Worm (Caenorhabditis elegans) whole organism, young adult: ENCODE measurements around the gene srd-49.

ENCODE experiments used
- B0035.1 ChIP-seq: sonication (generic microtip); optimal IDR thresholded peaks from 2 replicates; lab custom pipeline; 2016; ENCODE audit warnings: missing genetic modification characterization, mild to moderate bottlenecking, missing compliant biosample characterization, missing genotype, missing genetic modification reagents
- B0261.1 ChIP-seq: sonication (generic microtip); optimal IDR thresholded peaks from 2 replicates; lab custom pipeline; 2016; ENCODE audit warnings: mild to moderate bottlenecking, missing genetic modification characterization, moderate library complexity, missing compliant biosample characterization
- B0336.3 ChIP-seq: fragments of 200-800 bp; sonication (Bioruptor generic); IDR thresholded peaks from 2 replicates; pipeline ENCODE4 v1.3.6; 2022; ENCODE audit warnings: missing genetic modification characterization, missing compliant biosample characterization
- D2030.7 ChIP-seq: fragments of 200-800 bp; sonication (Bioruptor generic); IDR thresholded peaks from 2 replicates; pipeline ENCODE4 v1.3.6; 2022; ENCODE audit warnings: missing genetic modification reagents, missing genetic modification characterization, missing compliant biosample characterization
- F39B2.1 ChIP-seq: fragments of 200-800 bp; sonication (Bioruptor generic); IDR thresholded peaks from 2 replicates; pipeline ENCODE4 v1.3.6; 2022; ENCODE audit warnings: missing genetic modification reagents, missing genetic modification characterization, missing compliant biosample characterization
- F52B5.7 ChIP-seq: sonication (generic microtip); optimal IDR thresholded peaks from 2 replicates; lab custom pipeline; 2016; ENCODE audit warnings: mild to moderate bottlenecking, missing genetic modification characterization, missing compliant biosample characterization
- T26A5.8 ChIP-seq: sonication (generic microtip); optimal IDR thresholded peaks from 2 replicates; lab custom pipeline; 2016; ENCODE audit warnings: missing genetic modification characterization, missing compliant biosample characterization
- Y53G8AR.9 ChIP-seq: fragments of 200-800 bp; sonication (Bioruptor generic); conservative IDR thresholded peaks from 2 replicates; pipeline ENCODE4 v1.3.6; 2022; ENCODE audit warnings: missing genetic modification reagents, missing genetic modification characterization, missing compliant biosample characterization
- Y67H2A.10 ChIP-seq: fragments of 200-800 bp; sonication (Bioruptor generic); conservative IDR thresholded peaks from 2 replicates; pipeline ENCODE4 v1.3.6; 2022; ENCODE audit warnings: missing genetic modification reagents, missing genetic modification characterization, missing compliant biosample characterization
- Y79H2A.3 ChIP-seq: fragments of 200-800 bp; sonication (Bioruptor generic); conservative IDR thresholded peaks from 2 replicates; pipeline ENCODE4 v1.3.6; 2022; ENCODE audit warnings: missing genetic modification reagents, missing genetic modification characterization, missing compliant biosample characterization
- ZK185.1 ChIP-seq: sonication (generic microtip); optimal IDR thresholded peaks from 2 replicates; lab custom pipeline; 2016; ENCODE audit warnings: mild to moderate bottlenecking, missing genetic modification characterization, missing compliant biosample characterization; ENCODE audit not compliant: poor library complexity, severe bottlenecking
- aptf-2 ChIP-seq: fragments of 200-800 bp; sonication (Bioruptor generic); conservative IDR thresholded peaks from 2 replicates; pipeline ENCODE4 v1.3.6; 2022; ENCODE audit warnings: missing genetic modification reagents, missing genetic modification characterization, missing compliant biosample characterization
- bed-1 ChIP-seq: fragments of 200-800 bp; sonication (Bioruptor generic); IDR thresholded peaks from 2 replicates; pipeline ENCODE4 v1.3.6; 2022; ENCODE audit warnings: missing genetic modification reagents, missing genetic modification characterization, missing compliant biosample characterization
- bed-2 ChIP-seq: fragments of 200-800 bp; sonication (Bioruptor generic); IDR thresholded peaks from 2 replicates; pipeline ENCODE4 v1.3.6; 2022; ENCODE audit warnings: missing genetic modification reagents, missing genetic modification characterization, missing compliant biosample characterization
- ccch-3 ChIP-seq: fragments of 200-800 bp; sonication (Bioruptor generic); optimal IDR thresholded peaks from 2 replicates; lab custom pipeline; 2018; ENCODE audit warnings: mild to moderate bottlenecking, missing genetic modification characterization, missing compliant biosample characterization
- cebp-1 ChIP-seq, 2 experiments: fragments of 200-800 bp in 1 of 2; sonication (Bioruptor generic) in 1 of 2; sonication (generic microtip) in 1 of 2; IDR thresholded peaks in 1 of 2; optimal IDR thresholded peaks in 1 of 2; 2 replicates each; pipeline versions ENCODE4 v1.3.6 to Lab custom; 2017 to 2022; ENCODE audit warnings: missing compliant biosample characterization in 2 of 2, missing genetic modification characterization in 2 of 2, mild to moderate bottlenecking in 1 of 2, missing genetic modification reagents in 1 of 2, moderate library complexity in 1 of 2
- ceh-58 ChIP-seq: fragments of 200-800 bp; sonication (Bioruptor generic); IDR thresholded peaks from 2 replicates; pipeline ENCODE4 v1.3.6; 2022; ENCODE audit warnings: missing genetic modification characterization, missing compliant biosample characterization
- ceh-79 ChIP-seq: sonication (generic microtip); optimal IDR thresholded peaks from 2 replicates; lab custom pipeline; 2017; ENCODE audit warnings: mild to moderate bottlenecking, missing genetic modification characterization, missing compliant biosample characterization
- egl-18 ChIP-seq: fragments of 200-800 bp; sonication (Bioruptor generic); IDR thresholded peaks from 2 replicates; pipeline ENCODE4 v1.3.6; 2022; ENCODE audit warnings: missing genetic modification reagents, missing genetic modification characterization, missing compliant biosample characterization
- ets-4 ChIP-seq: fragments of 200-800 bp; sonication (Bioruptor generic); optimal IDR thresholded peaks from 2 replicates; lab custom pipeline; 2018; ENCODE audit warnings: mild to moderate bottlenecking, missing genetic modification characterization, missing compliant biosample characterization
- hlh-12 ChIP-seq: sonication (generic microtip); optimal IDR thresholded peaks from 2 replicates; lab custom pipeline; 2016; ENCODE audit warnings: missing genetic modification characterization, missing compliant biosample characterization
- hlh-26 ChIP-seq: fragments of 200-800 bp; sonication (Bioruptor generic); conservative IDR thresholded peaks from 2 replicates; pipeline ENCODE4 v1.3.6; 2022; ENCODE audit warnings: missing genetic modification reagents, missing genetic modification characterization, missing compliant biosample characterization
- hmg-1.2 ChIP-seq: fragments of 200-800 bp; sonication (Bioruptor generic); IDR thresholded peaks from 2 replicates; pipeline ENCODE4 v1.3.6; 2022; ENCODE audit warnings: missing genetic modification reagents, missing genetic modification characterization, missing compliant biosample characterization
- let-607 ChIP-seq, 2 experiments: fragments of 200-800 bp in 1 of 2; sonication (Bioruptor generic) in 1 of 2; sonication (generic microtip) in 1 of 2; optimal IDR thresholded peaks; 2 replicates each; lab custom pipeline; 2016 to 2018; ENCODE audit warnings: mild to moderate bottlenecking in 2 of 2, missing compliant biosample characterization in 2 of 2, missing genetic modification characterization in 2 of 2, moderate library complexity in 2 of 2, missing genotype in 1 of 2
- lin-40 ChIP-seq: sonication (generic microtip); optimal IDR thresholded peaks from 2 replicates; lab custom pipeline; 2016; ENCODE audit warnings: missing genetic modification characterization, mild to moderate bottlenecking, missing compliant biosample characterization, missing genotype, missing genetic modification reagents
- lin-54 ChIP-seq: fragments of 200-800 bp; sonication (Bioruptor generic); optimal IDR thresholded peaks from 2 replicates; lab custom pipeline; 2018; ENCODE audit warnings: mild to moderate bottlenecking, missing genetic modification characterization, missing compliant biosample characterization
- madf-3 ChIP-seq: fragments of 200-800 bp; sonication (Bioruptor generic); IDR thresholded peaks from 2 replicates; pipeline ENCODE4 v1.3.6; 2022; ENCODE audit warnings: missing genetic modification reagents, missing genetic modification characterization, missing compliant biosample characterization
- madf-6 ChIP-seq: fragments of 200-800 bp; sonication (Bioruptor generic); IDR thresholded peaks from 2 replicates; pipeline ENCODE4 v1.3.6; 2022; ENCODE audit warnings: missing genetic modification reagents, missing genetic modification characterization, missing compliant biosample characterization
- mcd-1 ChIP-seq: fragments of 200-800 bp; sonication (Bioruptor generic); IDR thresholded peaks from 2 replicates; pipeline ENCODE4 v1.3.6; 2022; ENCODE audit warnings: missing genetic modification reagents, missing genetic modification characterization, missing compliant biosample characterization
- nhr-179 ChIP-seq: sonication (generic microtip); optimal IDR thresholded peaks from 2 replicates; lab custom pipeline; 2016; ENCODE audit warnings: mild to moderate bottlenecking, missing genetic modification characterization, missing compliant biosample characterization
- nhr-80 ChIP-seq: sonication (generic microtip); optimal IDR thresholded peaks from 2 replicates; lab custom pipeline; 2016; ENCODE audit warnings: missing genetic modification characterization, missing compliant biosample characterization
- rcor-1 ChIP-seq: fragments of 200-800 bp; sonication (Bioruptor generic); IDR thresholded peaks from 2 replicates; pipeline ENCODE4 v1.3.6; 2022; ENCODE audit warnings: missing genetic modification reagents, missing genetic modification characterization, missing compliant biosample characterization
- rec-8 ChIP-seq, 2 experiments: sonication (generic microtip); optimal IDR thresholded peaks; 2 replicates each; lab custom pipeline; 2016; ENCODE audit warnings: mild to moderate bottlenecking in 2 of 2, missing genetic modification characterization in 2 of 2, missing genetic modification reagents in 2 of 2, missing genotype in 2 of 2, missing biosample characterization in 1 of 2, missing compliant biosample characterization in 1 of 2, moderate library complexity in 1 of 2
- repo-1 ChIP-seq: sonication (generic microtip); optimal IDR thresholded peaks from 2 replicates; lab custom pipeline; 2017; ENCODE audit warnings: mild to moderate bottlenecking, missing genetic modification characterization, missing compliant biosample characterization
- rpc-1 ChIP-seq, 2 experiments: fragments of 150-350 bp in 1 of 2; sonication (generic microtip) in 1 of 2; optimal IDR thresholded peaks; 2 replicates each; lab custom pipeline; 2014 to 2018; ENCODE audit warnings: missing biosample characterization in 1 of 2, missing genetic modification characterization in 1 of 2, missing genetic modification reagents in 1 of 2, missing genotype in 1 of 2
- sdz-38 ChIP-seq: sonication (generic microtip); optimal IDR thresholded peaks from 2 replicates; lab custom pipeline; 2016; ENCODE audit warnings: missing genotype, missing genetic modification characterization, missing compliant biosample characterization
- snpc-4 ChIP-seq, 5 experiments: fragments of 150-350 bp in 1 of 5; sonication (generic microtip) in 4 of 5; optimal IDR thresholded peaks; 2 replicates each; lab custom pipeline; 2014 to 2018; ENCODE audit warnings: missing genetic modification characterization in 5 of 5, missing biosample characterization in 3 of 5, antibody characterized with exemption in 2 of 5, mild to moderate bottlenecking in 2 of 5, missing compliant biosample characterization in 2 of 5, missing genotype in 2 of 5, moderate library complexity in 2 of 5, missing genetic modification reagents in 1 of 5
- somi-1 ChIP-seq: fragments of 200-800 bp; sonication (Bioruptor generic); optimal IDR thresholded peaks from 2 replicates; lab custom pipeline; 2018; ENCODE audit warnings: mild to moderate bottlenecking, missing genetic modification characterization, missing compliant biosample characterization
- sptf-2 ChIP-seq: fragments of 200-800 bp; sonication (Bioruptor generic); optimal IDR thresholded peaks from 2 replicates; lab custom pipeline; 2018; ENCODE audit warnings: mild to moderate bottlenecking, missing genetic modification characterization, missing compliant biosample characterization
- tbx-9 ChIP-seq: sonication (generic microtip); optimal IDR thresholded peaks from 2 replicates; lab custom pipeline; 2016; ENCODE audit warnings: borderline replicate concordance, missing genetic modification characterization, inconsistent platforms, missing compliant biosample characterization
- xnd-1 ChIP-seq: sonication (generic microtip); optimal IDR thresholded peaks from 2 replicates; lab custom pipeline; 2016; ENCODE audit warnings: missing genotype, missing genetic modification reagents, missing genetic modification characterization, missing compliant biosample characterization
- ztf-25 ChIP-seq: fragments of 200-800 bp; sonication (Bioruptor generic); IDR thresholded peaks from 2 replicates; pipeline ENCODE4 v1.3.6; 2022; ENCODE audit warnings: missing genetic modification reagents, missing genetic modification characterization, missing compliant biosample characterization
- ztf-3 ChIP-seq: fragments of 200-800 bp; sonication (Bioruptor generic); optimal IDR thresholded peaks from 2 replicates; lab custom pipeline; 2018; ENCODE audit warnings: mild to moderate bottlenecking, missing genetic modification characterization, missing compliant biosample characterization
- ztf-6 ChIP-seq: fragments of 200-800 bp; sonication (Bioruptor generic); IDR thresholded peaks from 2 replicates; pipeline ENCODE4 v1.3.6; 2022; ENCODE audit warnings: missing genetic modification reagents, missing genetic modification characterization, missing compliant biosample characterization

Gene srd-49

ce11 chrV:10104785-10105310, 10.4 kb downstream of the srd-49 start, which contains the start of gene ugt-17:
Gene ugt-17, minus strand, starts transcription at chrV:10104964.
- TF ChIP-seq aptf-2 (no peak), let-607 (tag; optimal IDR thresholded peaks at IDR 0.05; lab: Kevin White, UChicago) (no peak), sptf-2 (GFP tag; lab: Kevin White, UChicago) (no peak), rec-8 (tag; optimal IDR thresholded peaks at IDR 0.05; lab: Kevin White, UChicago) (no peak), bed-2 (GFP tag; lab: Robert Waterston, UW) (no peak), mcd-1 (GFP tag; lab: Robert Waterston, UW) (no peak), Y53G8AR.9 (no peak), snpc-4 (GFP tag; optimal IDR thresholded peaks at IDR 0.05; lab: Kevin White, UChicago) (no peak), snpc-4 (tag; optimal IDR thresholded peaks at IDR 0.05; lab: Kevin White, UChicago) (peak in 1 of 4 experiments; percentile 8), xnd-1 (tag; lab: Kevin White, UChicago) (no peak), nhr-80 (tag; lab: Kevin White, UChicago) (peak; percentile 74), lin-40 (no peak), bed-1 (GFP tag; lab: Robert Waterston, UW) (no peak), somi-1 (GFP tag; lab: Kevin White, UChicago) (no peak)

ce11 chrV:10105412-10105811, 10.9 kb downstream of the srd-49 start, which contains the start of gene C08B6.2:
Gene C08B6.2, plus strand, starts transcription at chrV:10105712.
- TF ChIP-seq F52B5.7 (no peak), B0261.1 (no peak), F39B2.1 (no peak), ceh-58 (GFP tag; lab: Robert Waterston, UW) (no peak), rpc-1 (optimal IDR thresholded peaks at IDR 0.05; lab: Kevin White, UChicago) (no peak), rpc-1 (tag; optimal IDR thresholded peaks at IDR 0.05; lab: Kevin White, UChicago) (no peak), hmg-1.2 (GFP tag; lab: Robert Waterston, UW) (no peak), rcor-1 (GFP tag; lab: Robert Waterston, UW) (no peak), ccch-3 (GFP tag; lab: Kevin White, UChicago) (no peak), hlh-12 (tag; lab: Kevin White, UChicago) (no peak), repo-1 (no peak), B0035.1 (tag; lab: Kevin White, UChicago) (no peak), D2030.7 (GFP tag; lab: Robert Waterston, UW) (no peak), lin-54 (GFP tag; lab: Kevin White, UChicago) (no peak), ztf-3 (no peak), sdz-38 (tag; lab: Kevin White, UChicago) (no peak), ets-4 (GFP tag; lab: Kevin White, UChicago) (no peak), madf-6 (no peak)

ce11 chrV:10107309-10107708, 12.8 kb downstream of the srd-49 start, which contains the start of gene C08B6.11:
Gene C08B6.11, plus strand, starts transcription at chrV:10107609.
- TF ChIP-seq hlh-26 (GFP tag; lab: Robert Waterston, UW) (no peak), Y67H2A.10 (GFP tag; lab: Robert Waterston, UW) (no peak), ztf-25 (GFP tag; lab: Robert Waterston, UW) (no peak), B0336.3 (GFP tag; lab: Robert Waterston, UW) (no peak), nhr-179 (no peak), cebp-1 (GFP tag; IDR thresholded peaks at IDR 0.05; lab: Robert Waterston, UW) (no peak), cebp-1 (tag; optimal IDR thresholded peaks at IDR 0.05; lab: Kevin White, UChicago) (no peak), madf-3 (no peak), ztf-6 (GFP tag; lab: Robert Waterston, UW) (no peak), ccch-3 (GFP tag; lab: Kevin White, UChicago) (no peak), Y79H2A.3 (no peak), T26A5.8 (tag; lab: Kevin White, UChicago) (no peak), ZK185.1 (tag; lab: Kevin White, UChicago) (no peak), lin-40 (no peak), tbx-9 (no peak), xnd-1 (tag; lab: Kevin White, UChicago) (no peak), ceh-79 (no peak), egl-18 (GFP tag; lab: Robert Waterston, UW) (no peak)
